Fruit fly (Drosophila melanogaster) whole organism, prepupa: ENCODE results near the gene CG16852.

Source experiments
- CG10631 ChIP-seq: fragments of 200-800 bp; sonication (Bioruptor generic); optimal IDR thresholded peaks from 2 replicates; lab custom pipeline; 2016; ENCODE audit warnings: missing biosample characterization, missing genetic modification characterization
- CG10669 ChIP-seq: fragments of 200-800 bp; sonication (Bioruptor generic); optimal IDR thresholded peaks from 3 replicates; lab custom pipeline; 2018; ENCODE audit warnings: missing biosample characterization, mild to moderate bottlenecking, missing genetic modification characterization, moderate library complexity
- CG11294 ChIP-seq: fragments of 200-800 bp; sonication (Bioruptor generic); IDR thresholded peaks from 2 replicates; pipeline ENCODE4 v1.3.6; 2022; ENCODE audit warnings: missing biosample characterization, missing genetic modification characterization
- CG11762 ChIP-seq: fragments of 200-800 bp; sonication (Bioruptor generic); optimal IDR thresholded peaks from 3 replicates; lab custom pipeline; 2016; ENCODE audit warnings: missing biosample characterization, missing genetic modification characterization; ENCODE audit not compliant: insufficient read depth
- CG1621 ChIP-seq: fragments of 200-800 bp; sonication (Bioruptor generic); optimal IDR thresholded peaks from 3 replicates; lab custom pipeline; 2018; ENCODE audit warnings: missing biosample characterization, mild to moderate bottlenecking, missing genetic modification characterization
- CG16779 ChIP-seq: fragments of 200-800 bp; sonication (Bioruptor generic); optimal IDR thresholded peaks from 3 replicates; lab custom pipeline; 2017; ENCODE audit warnings: missing biosample characterization, mild to moderate bottlenecking, missing genetic modification characterization
- CG3032 ChIP-seq: fragments of 200-800 bp; optimal IDR thresholded peaks from 2 replicates; lab custom pipeline; 2019; ENCODE audit warnings: missing biosample characterization, mild to moderate bottlenecking, missing genetic modification characterization, moderate library complexity
- CG31627 ChIP-seq: fragments of 200-800 bp; sonication (Bioruptor generic); optimal IDR thresholded peaks from 3 replicates; lab custom pipeline; 2016; ENCODE audit warnings: missing biosample characterization, missing genetic modification characterization
- CG3919 ChIP-seq: fragments of 200-800 bp; sonication (Bioruptor generic); optimal IDR thresholded peaks from 3 replicates; lab custom pipeline; 2016; ENCODE audit warnings: missing biosample characterization, missing genetic modification characterization
- CG4318 ChIP-seq: fragments of 200-800 bp; sonication (Bioruptor generic); optimal IDR thresholded peaks from 3 replicates; lab custom pipeline; 2017; ENCODE audit warnings: missing biosample characterization, mild to moderate bottlenecking, missing genetic modification characterization
- CG6163 ChIP-seq: fragments of 200-800 bp; sonication (Bioruptor generic); IDR thresholded peaks from 3 replicates; pipeline ENCODE4 v1.3.6; 2022; ENCODE audit warnings: missing biosample characterization, missing genetic modification characterization
- CG6792 ChIP-seq: fragments of 200-800 bp; sonication (Bioruptor generic); optimal IDR thresholded peaks from 3 replicates; lab custom pipeline; 2016; ENCODE audit warnings: missing biosample characterization, missing genetic modification characterization
- CG6808 ChIP-seq: fragments of 200-800 bp; sonication (Bioruptor generic); optimal IDR thresholded peaks from 3 replicates; lab custom pipeline; 2017; ENCODE audit warnings: missing biosample characterization, missing genetic modification characterization, mild to moderate bottlenecking, moderate library complexity, missing genetic modification reagents
- CG6854 ChIP-seq: fragments of 200-800 bp; sonication (Bioruptor generic); optimal IDR thresholded peaks from 2 replicates; lab custom pipeline; 2017; ENCODE audit warnings: missing biosample characterization, mild to moderate bottlenecking, missing genetic modification characterization
- CG7368 ChIP-seq: fragments of 200-800 bp; sonication (Bioruptor generic); optimal IDR thresholded peaks from 3 replicates; lab custom pipeline; 2016; ENCODE audit warnings: missing biosample characterization, missing genetic modification characterization
- CG8119 ChIP-seq: fragments of 200-800 bp; sonication (Bioruptor generic); IDR thresholded peaks from 3 replicates; pipeline ENCODE4 v1.3.6; 2022; ENCODE audit warnings: missing biosample characterization, missing genetic modification characterization
- CG8319 ChIP-seq: fragments of 200-800 bp; sonication (Bioruptor generic); optimal IDR thresholded peaks from 3 replicates; lab custom pipeline; 2016; ENCODE audit warnings: missing biosample characterization, missing genetic modification characterization
- CG8632 ChIP-seq: fragments of 200-800 bp; sonication (Bioruptor generic); optimal IDR thresholded peaks from 3 replicates; lab custom pipeline; 2016; ENCODE audit warnings: missing biosample characterization, missing genetic modification characterization
- CG9139 ChIP-seq: fragments of 200-800 bp; sonication (Bioruptor generic); optimal IDR thresholded peaks from 3 replicates; lab custom pipeline; 2017; ENCODE audit warnings: missing biosample characterization, mild to moderate bottlenecking, missing genetic modification characterization
- Eip78C ChIP-seq: fragments of 200-800 bp; sonication (Bioruptor generic); peaks from one replicate; lab custom pipeline; 2016; ENCODE audit warnings: missing biosample characterization, missing genetic modification characterization
- Eip93F ChIP-seq: fragments of 200-800 bp; sonication (Bioruptor generic); optimal IDR thresholded peaks from 2 replicates; lab custom pipeline; 2016; ENCODE audit warnings: missing biosample characterization, mild to moderate bottlenecking, missing genetic modification characterization
- Ets21C ChIP-seq: fragments of 200-800 bp; sonication (Bioruptor generic); optimal IDR thresholded peaks from 3 replicates; lab custom pipeline; 2016; ENCODE audit warnings: missing biosample characterization, missing genetic modification characterization
- Ets96B ChIP-seq: fragments of 200-800 bp; optimal IDR thresholded peaks from 2 replicates; lab custom pipeline; 2019; ENCODE audit warnings: missing biosample characterization, mild to moderate bottlenecking, missing genetic modification characterization, moderate library complexity
- Hr38 ChIP-seq: sonication (Bioruptor generic); optimal IDR thresholded peaks from 2 replicates; lab custom pipeline; 2016; ENCODE audit warnings: missing biosample characterization, missing genetic modification characterization
- Hr39 ChIP-seq: fragments of 200-800 bp; sonication (Bioruptor generic); optimal IDR thresholded peaks from 2 replicates; lab custom pipeline; 2016; ENCODE audit warnings: missing biosample characterization, missing genetic modification characterization
- Hr4 ChIP-seq: fragments of 200-800 bp; sonication (Bioruptor generic); optimal IDR thresholded peaks from 3 replicates; lab custom pipeline; 2016; ENCODE audit warnings: missing biosample characterization, missing genetic modification characterization
- Lpt ChIP-seq: fragments of 200-800 bp; sonication (Bioruptor generic); optimal IDR thresholded peaks from 3 replicates; lab custom pipeline; 2016; ENCODE audit warnings: missing biosample characterization, missing genetic modification characterization
- Met ChIP-seq: fragments of 200-800 bp; sonication (Bioruptor generic); optimal IDR thresholded peaks from 3 replicates; lab custom pipeline; 2016; ENCODE audit warnings: missing biosample characterization, missing genetic modification characterization
- OdsH ChIP-seq: fragments of 200-800 bp; sonication (Bioruptor generic); optimal IDR thresholded peaks from 3 replicates; lab custom pipeline; 2016; ENCODE audit warnings: missing biosample characterization, missing genetic modification characterization
- Smox ChIP-seq: fragments of 200-800 bp; sonication (Bioruptor generic); optimal IDR thresholded peaks from 3 replicates; lab custom pipeline; 2016; ENCODE audit warnings: missing biosample characterization, missing genetic modification characterization
- Sox14 ChIP-seq: fragments of 200-800 bp; sonication (Bioruptor generic); optimal IDR thresholded peaks from 3 replicates; lab custom pipeline; 2016; ENCODE audit warnings: missing biosample characterization, missing genetic modification characterization
- Sox15 ChIP-seq: fragments of 200-800 bp; sonication (Bioruptor generic); optimal IDR thresholded peaks from 3 replicates; lab custom pipeline; 2016; ENCODE audit warnings: missing biosample characterization, missing genetic modification characterization
- achi ChIP-seq: fragments of 200-800 bp; sonication (Bioruptor generic); optimal IDR thresholded peaks from 3 replicates; lab custom pipeline; 2016; ENCODE audit warnings: missing biosample characterization, missing genetic modification characterization
- acj6 ChIP-seq: fragments of 200-800 bp; sonication (Bioruptor generic); optimal IDR thresholded peaks from 3 replicates; lab custom pipeline; 2016; ENCODE audit warnings: missing biosample characterization, missing genetic modification characterization
- dac ChIP-seq: fragments of 200-800 bp; sonication (Bioruptor generic); optimal IDR thresholded peaks from 2 replicates; lab custom pipeline; 2017; ENCODE audit warnings: missing biosample characterization, mild to moderate bottlenecking, missing genetic modification characterization
- dsx ChIP-seq: fragments of 200-800 bp; optimal IDR thresholded peaks from 3 replicates; lab custom pipeline; 2019; ENCODE audit warnings: missing biosample characterization, mild to moderate bottlenecking, missing genetic modification characterization, moderate library complexity; ENCODE audit not compliant: poor library complexity, severe bottlenecking
- eg ChIP-seq: fragments of 200-800 bp; sonication (Bioruptor generic); IDR thresholded peaks from 3 replicates; pipeline ENCODE4 v1.3.6; 2022; ENCODE audit warnings: missing biosample characterization, missing genetic modification characterization
- esn ChIP-seq: fragments of 200-800 bp; sonication (Bioruptor generic); optimal IDR thresholded peaks from 2 replicates; lab custom pipeline; 2016; ENCODE audit warnings: missing biosample characterization, mild to moderate bottlenecking, missing genetic modification characterization, moderate library complexity
- fd59A ChIP-seq: fragments of 200-800 bp; sonication (Bioruptor generic); optimal IDR thresholded peaks from 2 replicates; lab custom pipeline; 2017; ENCODE audit warnings: missing biosample characterization, mild to moderate bottlenecking, missing genetic modification characterization, missing genetic modification reagents
- fkh ChIP-seq: fragments of 200-800 bp; sonication (Bioruptor generic); optimal IDR thresholded peaks from 3 replicates; lab custom pipeline; 2017; ENCODE audit warnings: missing biosample characterization, mild to moderate bottlenecking, missing genetic modification characterization, moderate library complexity
- lz ChIP-seq: fragments of 200-800 bp; sonication (Bioruptor generic); optimal IDR thresholded peaks from 3 replicates; lab custom pipeline; 2016; ENCODE audit warnings: missing biosample characterization, missing genetic modification characterization
- net ChIP-seq: fragments of 200-800 bp; sonication (Bioruptor generic); optimal IDR thresholded peaks from 3 replicates; lab custom pipeline; 2016; ENCODE audit warnings: missing biosample characterization, missing genetic modification characterization
- pdm3 ChIP-seq: fragments of 200-800 bp; sonication (Bioruptor generic); optimal IDR thresholded peaks from 3 replicates; lab custom pipeline; 2016; ENCODE audit warnings: missing biosample characterization, missing genetic modification characterization
- spab ChIP-seq: fragments of 200-800 bp; sonication (Bioruptor generic); optimal IDR thresholded peaks from 2 replicates; lab custom pipeline; 2017; ENCODE audit warnings: missing biosample characterization, mild to moderate bottlenecking, missing genetic modification characterization, missing genetic modification reagents
- ss ChIP-seq, 2 experiments: fragments of 200-800 bp; sonication (Bioruptor generic); optimal IDR thresholded peaks; 2 replicates in 1 of 2; 3 replicates in 1 of 2; lab custom pipeline; 2017 to 2018; ENCODE audit warnings: mild to moderate bottlenecking in 2 of 2, missing biosample characterization in 2 of 2, missing genetic modification characterization in 2 of 2, moderate library complexity in 1 of 2
- topi ChIP-seq: fragments of 200-800 bp; sonication (Bioruptor generic); optimal IDR thresholded peaks from 3 replicates; lab custom pipeline; 2016; ENCODE audit warnings: missing biosample characterization, missing genetic modification characterization
- vri ChIP-seq: fragments of 200-800 bp; sonication (Bioruptor generic); optimal IDR thresholded peaks from 3 replicates; lab custom pipeline; 2016; ENCODE audit warnings: missing biosample characterization, mild to moderate bottlenecking, missing genetic modification characterization

Gene CG16852

dm6 chr2L:13549973-13550458 lies 9.5 kb downstream of the CG16852 start, which contains the start of gene kuz (continued):
- TF ChIP-seq CG16779 (tag; lab: Kevin White, UChicago) (peak; percentile 6), eg (GFP tag; lab: Robert Waterston, UW) (peak; percentile 57; the same call in 1 of the 3 replicates), CG7368 (GFP tag; lab: Kevin White, UChicago) (no peak), achi (GFP tag; lab: Kevin White, UChicago) (peak; percentile 27), lz (GFP tag; lab: Kevin White, UChicago) (no peak), Eip93F (no peak), CG6808 (GFP tag; lab: Kevin White, UChicago) (no peak), Eip78C (peak; percentile 89), fd59A (GFP tag; lab: Kevin White, UChicago) (no peak), net (peak; percentile 16), Hr4 (GFP tag; lab: Kevin White, UChicago) (no peak), CG3032 (tag; lab: Kevin White, UChicago) (peak; percentile 18), fkh (GFP tag; lab: Kevin White, UChicago) (peak; percentile 59), CG6792 (GFP tag; lab: Kevin White, UChicago) (no peak), CG8632 (GFP tag; lab: Kevin White, UChicago) (no peak), Smox (GFP tag; lab: Kevin White, UChicago) (no peak), ss (GFP tag; optimal IDR thresholded peaks at IDR 0.05; lab: Kevin White, UChicago) (peak; percentile 34 to 62), topi (no peak), CG3919 (GFP tag; lab: Kevin White, UChicago) (peak; percentile 38), OdsH (GFP tag; lab: Kevin White, UChicago) (no peak), CG6163 (GFP tag; lab: Robert Waterston, UW) (peak; percentile 51; the same call in 2 of the 3 replicates), Hr38 (GFP tag; lab: Kevin White, UChicago) (no peak), Ets96B (tag; lab: Kevin White, UChicago) (no peak), CG4318 (GFP tag; lab: Kevin White, UChicago) (no peak), CG1621 (peak; percentile 31), CG31627 (GFP tag; lab: Kevin White, UChicago) (no peak), acj6 (GFP tag; lab: Kevin White, UChicago) (no peak), Sox15 (GFP tag; lab: Kevin White, UChicago) (no peak), Hr39 (GFP tag; lab: Kevin White, UChicago) (no peak), vri (GFP tag; lab: Kevin White, UChicago) (peak; percentile 77), Met (GFP tag; lab: Kevin White, UChicago) (peak; percentile 11), esn (GFP tag; lab: Kevin White, UChicago) (no peak), CG10669 (GFP tag; lab: Kevin White, UChicago) (peak; percentile 6), Ets21C (no peak), CG8119 (GFP tag; lab: Robert Waterston, UW) (no peak)

dm6 chr2L:13550488-13551033 lies 10.0 kb downstream of the CG16852 start:
- no peak for TF ChIP-seq Hr38 (GFP tag; lab: Kevin White, UChicago)
- no peak for TF ChIP-seq CG6854 (GFP tag; lab: Kevin White, UChicago)
- peak; percentile 29 for TF ChIP-seq dsx (GFP tag; lab: Kevin White, UChicago)
- no peak for TF ChIP-seq fkh (GFP tag; lab: Kevin White, UChicago)
- no peak for TF ChIP-seq vri (GFP tag; lab: Kevin White, UChicago)
- no peak for TF ChIP-seq OdsH (GFP tag; lab: Kevin White, UChicago)
- peak; percentile 54 to 73 for TF ChIP-seq ss (GFP tag; optimal IDR thresholded peaks at IDR 0.05; lab: Kevin White, UChicago)
- TF ChIP-seq Sox14 = no peak
- peak; percentile 34 for TF ChIP-seq spab (GFP tag; lab: Kevin White, UChicago)
- TF ChIP-seq CG11294 (GFP tag; lab: Robert Waterston, UW) = no peak
- no peak for TF ChIP-seq lz (GFP tag; lab: Kevin White, UChicago)
- TF ChIP-seq dac (GFP tag; lab: Kevin White, UChicago) = no peak
- TF ChIP-seq CG8632 (GFP tag; lab: Kevin White, UChicago) = no peak
- no peak for TF ChIP-seq net
- TF ChIP-seq CG3919 (GFP tag; lab: Kevin White, UChicago) = peak; percentile 17
- TF ChIP-seq pdm3 (GFP tag; lab: Kevin White, UChicago) = no peak
- no peak for TF ChIP-seq CG31627 (GFP tag; lab: Kevin White, UChicago)
- peak; percentile 66 for TF ChIP-seq CG9139 (GFP tag; lab: Kevin White, UChicago)
- TF ChIP-seq topi = no peak
- TF ChIP-seq CG10631 (GFP tag; lab: Kevin White, UChicago) = no peak
- TF ChIP-seq CG1621 = peak; percentile 5
- peak; percentile 67 for TF ChIP-seq CG6808 (GFP tag; lab: Kevin White, UChicago)
- no peak for TF ChIP-seq CG11762 (GFP tag; lab: Kevin White, UChicago)
- peak; percentile 74; the same call in 2 of the 3 replicates for TF ChIP-seq eg (GFP tag; lab: Robert Waterston, UW)
- TF ChIP-seq CG8319 (GFP tag; lab: Kevin White, UChicago) = no peak
- TF ChIP-seq achi (GFP tag; lab: Kevin White, UChicago) = no peak
- TF ChIP-seq CG7368 (GFP tag; lab: Kevin White, UChicago) = no peak
- peak; percentile 12 for TF ChIP-seq Lpt (GFP tag; lab: Kevin White, UChicago)
- TF ChIP-seq CG6163 (GFP tag; lab: Robert Waterston, UW) = peak; percentile 24; the same call in 1 of the 3 replicates
